Fruit fly (Drosophila melanogaster): ENCODE measurements around the gene CG7168.

Gene CG7168

DNA sequence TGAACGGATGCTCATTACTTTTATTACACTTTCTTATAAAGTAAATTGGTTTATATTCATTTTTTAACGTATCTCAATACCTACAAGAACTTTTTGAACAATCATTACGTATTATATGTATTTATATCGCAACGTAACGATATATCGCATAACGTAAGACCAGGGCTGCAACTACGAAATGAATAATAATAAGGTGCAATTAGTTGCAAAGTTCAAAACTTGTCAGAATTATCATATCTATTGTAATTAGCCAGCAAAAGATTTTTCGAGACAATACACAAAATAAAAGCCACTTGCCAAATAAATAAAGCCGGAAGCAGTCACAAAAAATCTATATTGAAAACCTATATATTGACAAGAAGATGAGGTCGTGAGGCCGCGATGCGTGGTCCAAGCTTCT lies 10.6 kb downstream of the CG7168 start (continued):
- peak; percentile 93 for TF ChIP-seq Med (GFP tag)
- TF ChIP-seq CG16815 (GFP tag; optimal IDR thresholded peaks at IDR 0.05): no peak
- peak; percentile 10 for TF ChIP-seq CG9727 (GFP tag; optimal IDR thresholded peaks at IDR 0.05)
- peak; percentile 52; the same call in 2 of the 3 replicates for TF ChIP-seq Opbp (GFP tag; IDR thresholded peaks at IDR 0.05; ENCODE audit: partially characterized antibody)
- TF ChIP-seq crc (GFP tag; optimal IDR thresholded peaks at IDR 0.05): peak; percentile 29
- peak; percentile 48 for TF ChIP-seq Chrac-16 (GFP tag; optimal IDR thresholded peaks at IDR 0.05)
- peak in 1 of 2 experiments; percentile 19 for TF ChIP-seq Hr51 (GFP tag; optimal IDR thresholded peaks at IDR 0.05)
- no peak for TF ChIP-seq cato (GFP tag; optimal IDR thresholded peaks at IDR 0.05; ENCODE audit: borderline replicate concordance)
- TF ChIP-seq Ssrp (tag; optimal IDR thresholded peaks at IDR 0.05): peak; percentile 4
- peak; percentile 65 for TF ChIP-seq CG9932 (GFP tag; IDR thresholded peaks at IDR 0.05)
- no peak for TF ChIP-seq Mrtf (GFP tag; IDR thresholded peaks at IDR 0.05)
- peak; percentile 57 for TF ChIP-seq zfh2 (GFP tag; optimal IDR thresholded peaks at IDR 0.05)
- TF ChIP-seq abd-A (tag; optimal IDR thresholded peaks at IDR 0.05): no peak
- TF ChIP-seq toy (GFP tag; IDR thresholded peaks at IDR 0.05): no peak
- peak; percentile 9 for TF ChIP-seq CG10654 (GFP tag; optimal IDR thresholded peaks at IDR 0.05)
- TF ChIP-seq CG7987 (GFP tag; optimal IDR thresholded peaks at IDR 0.05): no peak
- peak; percentile 86 for TF ChIP-seq Dll (GFP tag; IDR thresholded peaks at IDR 0.05; ENCODE audit: partially characterized antibody)
- 0 out of 2 replicates have a peak, but pooled peaks have one; percentile 10 for TF ChIP-seq al (GFP tag; IDR thresholded peaks at IDR 0.05)
- TF ChIP-seq CG9817 (tag; optimal IDR thresholded peaks at IDR 0.05): peak; percentile 26
- peak; percentile 53 for TF ChIP-seq ind (GFP tag; optimal IDR thresholded peaks at IDR 0.05)
- peak; percentile 69 for TF ChIP-seq CG15514 (GFP tag; optimal IDR thresholded peaks at IDR 0.05)
- TF ChIP-seq Kr (GFP tag; optimal IDR thresholded peaks at IDR 0.05): no peak
- TF ChIP-seq schlank (tag; optimal IDR thresholded peaks at IDR 0.05): no peak
- TF ChIP-seq Hmr (GFP tag; optimal IDR thresholded peaks at IDR 0.05): peak; percentile 43
- TF ChIP-seq Meics (GFP tag; optimal IDR thresholded peaks at IDR 0.05): peak; percentile 24
- TF ChIP-seq Ets97D (GFP tag; optimal IDR thresholded peaks at IDR 0.05): peak; percentile 50
- TF ChIP-seq Dek (tag; optimal IDR thresholded peaks at IDR 0.05): peak; percentile 23
- TF ChIP-seq eve (GFP tag; optimal IDR thresholded peaks at IDR 0.05): no peak
- no peak for TF ChIP-seq CrebB (tag; optimal IDR thresholded peaks at IDR 0.05)
- TF ChIP-seq CoRest (tag; optimal IDR thresholded peaks at IDR 0.05): peak; percentile 37
- no peak for TF ChIP-seq Max (GFP tag; optimal IDR thresholded peaks at IDR 0.05)

DNA sequence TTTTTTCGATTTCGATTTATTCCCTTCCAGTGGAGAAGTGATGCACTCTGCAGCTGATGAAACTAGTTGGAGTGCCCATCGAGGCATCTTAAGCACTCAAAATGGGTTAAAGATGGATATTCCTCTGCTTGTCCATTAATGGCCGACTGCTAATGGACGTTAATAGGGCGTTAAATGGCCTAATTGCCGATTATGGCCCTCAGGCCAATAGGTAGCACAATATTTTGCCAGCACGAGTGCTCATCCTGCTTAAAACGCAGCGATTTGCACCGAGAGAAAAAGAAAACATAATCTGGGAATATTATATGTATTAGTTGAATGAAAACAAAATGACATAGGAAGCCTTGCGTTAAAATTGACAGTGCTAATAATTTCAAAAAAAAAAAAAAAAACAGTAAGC lies 17.4 kb downstream of the CG7168 start, which contains the start of gene CG44158:
Gene CG44158, plus strand, starts transcription at position 301 of the 400 bp plus-strand sequence.
- TF ChIP-seq HLH3B (GFP tag; IDR thresholded peaks at IDR 0.05) (no peak), Ets65A (GFP tag) (peak; percentile 59), so (GFP tag; IDR thresholded peaks at IDR 0.05) (no peak), CG9932 (GFP tag; IDR thresholded peaks at IDR 0.05) (no peak)

- TF ChIP-seq D (optimal IDR thresholded peaks at IDR 0.05): peak; percentile 6
- no peak for TF ChIP-seq D (GFP tag; optimal IDR thresholded peaks at IDR 0.05)
- no peak for TF ChIP-seq CG30403 (GFP tag; optimal IDR thresholded peaks at IDR 0.05)
- no peak for TF ChIP-seq ci (GFP tag; IDR thresholded peaks at IDR 0.05)
- no peak for TF ChIP-seq CG8281 (tag; optimal IDR thresholded peaks at IDR 0.05)
- no peak for TF ChIP-seq maf-S (GFP tag; optimal IDR thresholded peaks at IDR 0.05)
- no peak for TF ChIP-seq Nf-YC (tag; optimal IDR thresholded peaks at IDR 0.05)
- TF ChIP-seq CG17186 (GFP tag; optimal IDR thresholded peaks at IDR 0.05): peak; percentile 37
- TF ChIP-seq CG9797 (GFP tag; optimal IDR thresholded peaks at IDR 0.05): peak; percentile 45
- TF ChIP-seq CG2202 (tag; optimal IDR thresholded peaks at IDR 0.05): no peak
- TF ChIP-seq CG1603 (tag; optimal IDR thresholded peaks at IDR 0.05): no peak
- TF ChIP-seq MESR4 (GFP tag; optimal IDR thresholded peaks at IDR 0.05): no peak
- TF ChIP-seq stwl (tag; optimal IDR thresholded peaks at IDR 0.05): peak; percentile 84
- no peak for TF ChIP-seq CoRest (tag; optimal IDR thresholded peaks at IDR 0.05)
- peak; percentile 69 for TF ChIP-seq ewg (GFP tag; optimal IDR thresholded peaks at IDR 0.05)
- no peak for TF ChIP-seq CG8388 (GFP tag; optimal IDR thresholded peaks at IDR 0.05)
- TF ChIP-seq CG10979 (tag; optimal IDR thresholded peaks at IDR 0.05): no peak
These were observed 26.0 kb downstream of the CG7168 start for dm6 chr3R:18199885-18200249.

All from whole organism, embryonic.